Fruit fly (Drosophila melanogaster) whole organism, embryonic: Measurements from ENCODE around the gene CG7156.

Experiments
- Adf1 ChIP-seq: fragments of 200-800 bp; sonication (Bioruptor generic); IDR thresholded peaks from 2 replicates; pipeline ENCODE4 v1.3.6; 2022; ENCODE audit warnings: missing biosample characterization, missing genetic modification characterization
- Atf3 ChIP-seq: fragments of 200-800 bp; sonication (Bioruptor generic); optimal IDR thresholded peaks from 3 replicates; lab custom pipeline; 2016; ENCODE audit warnings: missing biosample characterization, missing genetic modification characterization
- Awh ChIP-seq: fragments of 200-800 bp; sonication (Bioruptor generic); IDR thresholded peaks from 2 replicates; pipeline ENCODE4, ENCODE4 v1.3.6; 2022; ENCODE audit warnings: missing biosample characterization, missing genetic modification characterization
- BtbVII ChIP-seq: fragments of 200-800 bp; sonication (Bioruptor generic); optimal IDR thresholded peaks from 3 replicates; lab custom pipeline; 2017; ENCODE audit warnings: missing biosample characterization, mild to moderate bottlenecking, missing genetic modification characterization
- CG10147 ChIP-seq: fragments of 200-800 bp; sonication (Bioruptor generic); optimal IDR thresholded peaks from 2 replicates; lab custom pipeline; 2019; ENCODE audit warnings: missing biosample characterization, mild to moderate bottlenecking, missing genetic modification characterization, moderate library complexity
- CG10959 ChIP-seq: fragments of 200-800 bp; sonication (Bioruptor generic); IDR thresholded peaks from 2 replicates; pipeline ENCODE4 v1.3.6; 2022; ENCODE audit warnings: missing biosample characterization, missing genetic modification characterization
- CG12391 ChIP-seq: fragments of 200-800 bp; sonication (Bioruptor generic); optimal IDR thresholded peaks from 3 replicates; lab custom pipeline; 2018; ENCODE audit warnings: missing biosample characterization, mild to moderate bottlenecking, missing genetic modification characterization, moderate library complexity
- CG13624 ChIP-seq: fragments of 200-800 bp; sonication (Bioruptor generic); optimal IDR thresholded peaks from 2 replicates; lab custom pipeline; 2016; ENCODE audit warnings: missing biosample characterization, missing genetic modification characterization
- CG16779 ChIP-seq: fragments of 200-800 bp; sonication (Bioruptor generic); IDR thresholded peaks from 2 replicates; pipeline ENCODE4 v1.3.6; 2022; ENCODE audit warnings: missing biosample characterization, missing genetic modification characterization
- CG18262 ChIP-seq: fragments of 200-800 bp; optimal IDR thresholded peaks from 3 replicates; lab custom pipeline; 2019; ENCODE audit warnings: missing biosample characterization, mild to moderate bottlenecking, missing genetic modification characterization, moderate library complexity
- CG2889 ChIP-seq: fragments of 200-800 bp; sonication (Bioruptor generic); IDR thresholded peaks from 3 replicates; pipeline ENCODE4 v1.3.6; 2022; ENCODE audit warnings: missing biosample characterization, missing genetic modification characterization
- CG33557 ChIP-seq: fragments of 200-800 bp; sonication (Bioruptor generic); optimal IDR thresholded peaks from 2 replicates; lab custom pipeline; 2019; ENCODE audit warnings: missing biosample characterization, mild to moderate bottlenecking, missing genetic modification characterization, moderate library complexity
- CG34224 ChIP-seq: fragments of 200-800 bp; sonication (Bioruptor generic); IDR thresholded peaks from 3 replicates; pipeline ENCODE4 v1.3.6; 2022; ENCODE audit warnings: missing biosample characterization, missing genetic modification characterization; ENCODE audit not compliant: partially characterized antibody
- CG34422 ChIP-seq: fragments of 200-800 bp; sonication (Bioruptor generic); IDR thresholded peaks from 3 replicates; pipeline ENCODE4 v1.3.6; 2022; ENCODE audit warnings: missing biosample characterization, missing genetic modification characterization
- CG5180 ChIP-seq: fragments of 200-800 bp; sonication (Bioruptor generic); optimal IDR thresholded peaks from 3 replicates; lab custom pipeline; 2017; ENCODE audit warnings: missing biosample characterization, missing genetic modification characterization, mild to moderate bottlenecking, moderate library complexity, missing genetic modification reagents
- CG6254 ChIP-seq: fragments of 200-800 bp; sonication (Bioruptor generic); optimal IDR thresholded peaks from 3 replicates; lab custom pipeline; 2017; ENCODE audit warnings: mild to moderate bottlenecking, missing biosample characterization, missing genetic modification reagents, missing genetic modification characterization
- CG7271 ChIP-seq: fragments of 200-800 bp; sonication (Bioruptor generic); optimal IDR thresholded peaks from 2 replicates; lab custom pipeline; 2018; ENCODE audit warnings: missing biosample characterization, mild to moderate bottlenecking, missing genetic modification characterization, moderate library complexity
- CG7786 ChIP-seq: fragments of 200-800 bp; sonication (Bioruptor generic); optimal IDR thresholded peaks from 2 replicates; lab custom pipeline; 2016; ENCODE audit warnings: missing biosample characterization, missing genetic modification characterization
- CG8290 ChIP-seq, 3 experiments: fragments of 200-800 bp; sonication (Bioruptor generic); optimal IDR thresholded peaks; 2 replicates each; lab custom pipeline; 2016 to 2019; ENCODE audit warnings: missing biosample characterization in 3 of 3, missing genetic modification characterization in 3 of 3, mild to moderate bottlenecking in 2 of 3, moderate library complexity in 1 of 3
- CG9727 ChIP-seq: fragments of 200-800 bp; sonication (Bioruptor generic); optimal IDR thresholded peaks from 3 replicates; lab custom pipeline; 2017; ENCODE audit warnings: missing biosample characterization, mild to moderate bottlenecking, missing genetic modification characterization
- Dfd ChIP-seq, 2 experiments: fragments of >200 bp; optimal IDR thresholded peaks; 2 replicates each; lab custom pipeline; 2017; ENCODE audit warnings: missing biosample characterization in 2 of 2, missing genetic modification characterization in 2 of 2
- E2f1 ChIP-seq: fragments of 200-800 bp; sonication (Bioruptor generic); IDR thresholded peaks from 2 replicates; pipeline ENCODE4 v1.3.6; 2022; ENCODE audit warnings: missing biosample characterization, missing genetic modification characterization
- HHEX ChIP-seq: fragments of 200-800 bp; sonication (Bioruptor generic); optimal IDR thresholded peaks from 3 replicates; lab custom pipeline; 2017; ENCODE audit warnings: missing biosample characterization, mild to moderate bottlenecking, missing genetic modification characterization, missing genetic modification reagents
- Hmr ChIP-seq: fragments of 200-800 bp; sonication (Bioruptor generic); optimal IDR thresholded peaks from 3 replicates; lab custom pipeline; 2017; ENCODE audit warnings: mild to moderate bottlenecking, missing biosample characterization, missing genetic modification reagents, missing genetic modification characterization
- Hr3 ChIP-seq: fragments of 200-800 bp; sonication (Bioruptor generic); optimal IDR thresholded peaks from 3 replicates; lab custom pipeline; 2016; ENCODE audit warnings: missing biosample characterization, missing genetic modification characterization
- Hr51 ChIP-seq, 2 experiments: fragments of 200-800 bp; sonication (Bioruptor generic); optimal IDR thresholded peaks; 2 replicates in 1 of 2; 3 replicates in 1 of 2; lab custom pipeline; 2016 to 2018; ENCODE audit warnings: missing biosample characterization in 2 of 2, missing genetic modification characterization in 2 of 2, mild to moderate bottlenecking in 1 of 2, moderate library complexity in 1 of 2
- Mrtf ChIP-seq: fragments of 200-800 bp; sonication (Bioruptor generic); IDR thresholded peaks from 3 replicates; pipeline ENCODE4 v1.3.6; 2022; ENCODE audit warnings: missing biosample characterization, missing genetic modification characterization
- Nf-YB ChIP-seq: fragments of 200-800 bp; sonication (Bioruptor generic); optimal IDR thresholded peaks from 3 replicates; lab custom pipeline; 2019; ENCODE audit warnings: missing biosample characterization, mild to moderate bottlenecking, missing genetic modification characterization, moderate library complexity
- Spps ChIP-seq: fragments of 200-800 bp; sonication (Bioruptor generic); optimal IDR thresholded peaks from 2 replicates; lab custom pipeline; 2018; ENCODE audit warnings: missing biosample characterization, mild to moderate bottlenecking, missing genetic modification characterization
- Sry-β ChIP-seq: fragments of 200-800 bp; sonication (Bioruptor generic); optimal IDR thresholded peaks from 2 replicates; lab custom pipeline; 2018; ENCODE audit warnings: missing biosample characterization, mild to moderate bottlenecking, missing genetic modification characterization, moderate library complexity
- Ssrp ChIP-seq: fragments of 200-800 bp; sonication (Bioruptor generic); optimal IDR thresholded peaks from 2 replicates; lab custom pipeline; 2018; ENCODE audit warnings: missing biosample characterization, mild to moderate bottlenecking, missing genetic modification characterization, moderate library complexity
- Usf ChIP-seq: fragments of 200-800 bp; sonication (Bioruptor generic); optimal IDR thresholded peaks from 2 replicates; lab custom pipeline; 2017; ENCODE audit warnings: missing genotype, missing biosample characterization, missing genetic modification characterization
- ab ChIP-seq: fragments of 200-800 bp; sonication (Bioruptor generic); optimal IDR thresholded peaks from 2 replicates; lab custom pipeline; 2016; ENCODE audit warnings: missing biosample characterization, missing genetic modification characterization
- ap ChIP-seq: fragments of 200-800 bp; sonication (Bioruptor generic); IDR thresholded peaks from 2 replicates; pipeline ENCODE4 v1.3.6; 2022; ENCODE audit warnings: missing biosample characterization, missing genetic modification characterization
- cas ChIP-seq: fragments of 200-800 bp; sonication (Bioruptor generic); IDR thresholded peaks from 2 replicates; pipeline ENCODE4 v1.3.6; 2022; ENCODE audit warnings: missing biosample characterization, missing genetic modification characterization
- chm ChIP-seq: fragments of 200-800 bp; sonication (Bioruptor generic); IDR thresholded peaks from 2 replicates; pipeline ENCODE4 v1.3.6; 2022; ENCODE audit warnings: missing biosample characterization, missing genetic modification characterization
- disco-r ChIP-seq: fragments of 200-800 bp; sonication (Bioruptor generic); optimal IDR thresholded peaks from 2 replicates; lab custom pipeline; 2016; ENCODE audit warnings: missing biosample characterization, missing genetic modification characterization
- esg ChIP-seq: fragments of 200-800 bp; sonication (Bioruptor generic); conservative IDR thresholded peaks from 2 replicates; pipeline ENCODE4 v1.3.6; 2022; ENCODE audit warnings: missing biosample characterization, missing genetic modification characterization
- ftz-f1 ChIP-seq: fragments of 200-800 bp; sonication (Bioruptor generic); optimal IDR thresholded peaks from 2 replicates; lab custom pipeline; 2016; ENCODE audit warnings: missing biosample characterization, missing genetic modification characterization
- gce ChIP-seq: fragments of 200-800 bp; sonication (Bioruptor generic); IDR thresholded peaks from 3 replicates; pipeline ENCODE4 v1.3.6; 2022; ENCODE audit warnings: missing biosample characterization, missing genetic modification characterization
- hth ChIP-seq: fragments of >200 bp; optimal IDR thresholded peaks from 2 replicates; lab custom pipeline; 2017; ENCODE audit warnings: inconsistent platforms
- jigr1 ChIP-seq: fragments of 200-800 bp; sonication (Bioruptor generic); IDR thresholded peaks from 3 replicates; pipeline ENCODE4 v1.3.6; 2022; ENCODE audit warnings: missing biosample characterization, missing genetic modification characterization
- jing ChIP-seq: fragments of 200-800 bp; sonication (Bioruptor generic); optimal IDR thresholded peaks from 2 replicates; lab custom pipeline; 2018; ENCODE audit warnings: missing biosample characterization, mild to moderate bottlenecking, missing genetic modification characterization
- kah ChIP-seq: fragments of 200-800 bp; sonication (Bioruptor generic); optimal IDR thresholded peaks from 2 replicates; lab custom pipeline; 2018; ENCODE audit warnings: missing biosample characterization, mild to moderate bottlenecking, missing genetic modification characterization
- mld ChIP-seq: fragments of 200-800 bp; sonication (Bioruptor generic); IDR thresholded peaks from 3 replicates; pipeline ENCODE4 v1.3.6; 2022; ENCODE audit warnings: missing biosample characterization, missing genetic modification characterization; ENCODE audit not compliant: partially characterized antibody
- nom ChIP-seq: fragments of 200-800 bp; sonication (Bioruptor generic); optimal IDR thresholded peaks from 2 replicates; lab custom pipeline; 2017; ENCODE audit warnings: missing biosample characterization, missing genetic modification characterization, mild to moderate bottlenecking, moderate library complexity, missing genetic modification reagents
- rib ChIP-seq: fragments of 200-800 bp; sonication (Bioruptor generic); IDR thresholded peaks from 2 replicates; pipeline ENCODE4 v1.3.6; 2022; ENCODE audit warnings: missing biosample characterization, missing genetic modification characterization
- slp2 ChIP-seq: fragments of 200-800 bp; sonication (Bioruptor generic); optimal IDR thresholded peaks from 2 replicates; lab custom pipeline; 2016; ENCODE audit warnings: missing biosample characterization, missing genetic modification characterization
- sqz ChIP-seq: fragments of 200-800 bp; sonication (Bioruptor generic); optimal IDR thresholded peaks from 3 replicates; lab custom pipeline; 2018; ENCODE audit warnings: missing biosample characterization, mild to moderate bottlenecking, missing genetic modification characterization
- sug ChIP-seq: fragments of 200-800 bp; optimal IDR thresholded peaks from 2 replicates; lab custom pipeline; 2019; ENCODE audit warnings: missing biosample characterization, mild to moderate bottlenecking, missing genetic modification characterization, moderate library complexity

Gene CG7156

DNA sequence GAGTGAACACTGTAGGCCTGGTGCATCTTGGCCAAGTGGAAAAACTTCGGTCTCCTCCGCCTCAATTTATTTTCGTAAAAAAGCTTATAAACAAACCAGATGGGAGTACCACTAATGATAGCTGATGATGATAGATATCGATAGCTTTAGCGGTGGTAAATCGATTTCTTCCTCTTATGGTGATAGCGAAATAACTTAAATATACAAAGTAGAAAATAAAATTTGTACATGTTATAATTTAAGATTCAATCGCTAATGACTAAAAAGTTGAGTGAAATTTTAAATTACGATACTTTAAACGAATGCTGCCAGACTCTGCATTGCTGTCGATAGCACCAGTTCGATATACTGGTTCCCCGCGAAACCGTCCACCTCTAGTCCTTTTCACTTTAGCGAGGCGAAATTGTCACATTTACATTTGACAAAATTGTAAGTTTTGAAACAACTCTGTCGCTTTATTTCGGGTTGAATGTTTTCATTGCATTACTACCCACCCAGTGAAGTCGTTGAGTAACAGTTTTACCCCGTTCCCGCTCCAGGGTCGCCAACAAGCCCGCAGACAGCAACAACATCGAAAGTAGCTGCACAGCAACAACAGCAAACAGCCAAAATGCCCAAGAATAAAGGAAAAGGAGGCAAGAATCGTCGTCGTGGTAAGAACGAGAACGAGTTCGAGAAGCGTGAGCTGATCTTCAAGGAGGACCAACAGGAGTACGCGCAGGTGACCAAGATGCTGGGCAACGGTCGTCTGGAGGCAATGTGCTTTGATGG is 32.6 kb upstream of the CG7156 start, which contains the start of the genes Vps39 and eIF1A (continued):
- TF ChIP-seq CG16779 (GFP tag; lab: Robert Waterston, UW) = no peak
- peak; percentile 45 for TF ChIP-seq CG18262 (tag; lab: Kevin White, UChicago)
- peak; percentile 58 for TF ChIP-seq CG12391 (tag; lab: Kevin White, UChicago)
- no peak for TF ChIP-seq CG33557 (GFP tag; lab: Kevin White, UChicago)
- TF ChIP-seq Atf3 (GFP tag; lab: Kevin White, UChicago) = peak; percentile 20
- TF ChIP-seq CG34224 (GFP tag; lab: Robert Waterston, UW) = peak; percentile 93
- no peak for TF ChIP-seq Ssrp
- TF ChIP-seq esg (GFP tag; lab: Robert Waterston, UW) = no peak
- TF ChIP-seq ab (GFP tag; lab: Kevin White, UChicago) = no peak
- no peak for TF ChIP-seq Adf1
- no peak for TF ChIP-seq cas (GFP tag; lab: Robert Waterston, UW)
- no peak for TF ChIP-seq nom (GFP tag; lab: Kevin White, UChicago)
- no peak for TF ChIP-seq Awh
- no peak for TF ChIP-seq kah (GFP tag; lab: Kevin White, UChicago)
- no peak for TF ChIP-seq CG5180 (GFP tag; lab: Kevin White, UChicago)
- no peak for TF ChIP-seq chm (GFP tag; lab: Robert Waterston, UW)
- TF ChIP-seq mld (GFP tag; lab: Robert Waterston, UW) = peak; percentile 58; the same call in 1 of the 3 replicates
- TF ChIP-seq Hmr (GFP tag; lab: Kevin White, UChicago) = no peak
- TF ChIP-seq CG7786 = peak; percentile 19
- no peak for TF ChIP-seq Dfd (GFP tag; optimal IDR thresholded peaks at IDR 0.05; lab: Kevin White, UChicago)
- no peak for TF ChIP-seq Nf-YB (GFP tag; lab: Kevin White, UChicago)
- no peak for TF ChIP-seq CG7271 (tag; lab: Kevin White, UChicago)
- no peak; the same call in 1 of the 2 replicates for TF ChIP-seq E2f1 (GFP tag; lab: Robert Waterston, UW)
- no peak for TF ChIP-seq ap (GFP tag; lab: Robert Waterston, UW)
- no peak for TF ChIP-seq sug (tag; lab: Kevin White, UChicago)
- no peak for TF ChIP-seq HHEX (GFP tag; lab: Kevin White, UChicago)
- no peak for TF ChIP-seq Hr3
- TF ChIP-seq BtbVII (GFP tag; lab: Kevin White, UChicago) = no peak
- TF ChIP-seq CG34422 (GFP tag; lab: Robert Waterston, UW) = no peak
- no peak for TF ChIP-seq ftz-f1 (GFP tag; lab: Kevin White, UChicago)
- TF ChIP-seq rib (GFP tag; lab: Robert Waterston, UW) = no peak
- TF ChIP-seq CG9727 (GFP tag; lab: Kevin White, UChicago) = peak; percentile 54
- peak in 1 of 2 experiments; percentile 33 for TF ChIP-seq Hr51 (GFP tag; optimal IDR thresholded peaks at IDR 0.05; lab: Kevin White, UChicago)
- TF ChIP-seq Usf = no peak
- TF ChIP-seq jing (GFP tag; lab: Kevin White, UChicago) = no peak
- no peak for TF ChIP-seq CG6254 (GFP tag; lab: Kevin White, UChicago)
- TF ChIP-seq disco-r = no peak
- TF ChIP-seq gce (GFP tag; lab: Robert Waterston, UW) = no peak
- no peak for TF ChIP-seq Sry-β (GFP tag; lab: Kevin White, UChicago)
- no peak for TF ChIP-seq hth
- no peak for TF ChIP-seq CG2889 (GFP tag; lab: Robert Waterston, UW)
- TF ChIP-seq jigr1 (GFP tag; lab: Robert Waterston, UW) = no peak
- no peak for TF ChIP-seq sqz (GFP tag; lab: Kevin White, UChicago)
- TF ChIP-seq CG13624 (GFP tag; lab: Kevin White, UChicago) = peak; percentile 53
- TF ChIP-seq CG10959 (GFP tag; lab: Robert Waterston, UW) = no peak
- TF ChIP-seq slp2 (GFP tag; lab: Kevin White, UChicago) = no peak
- peak; percentile 62 for TF ChIP-seq CG8290 (GFP tag; optimal IDR thresholded peaks at IDR 0.05; lab: Kevin White, UChicago)
- no peak for TF ChIP-seq CG8290 (tag; optimal IDR thresholded peaks at IDR 0.05; lab: Kevin White, UChicago)
- TF ChIP-seq CG10147 (GFP tag; lab: Kevin White, UChicago) = no peak
- TF ChIP-seq Mrtf (GFP tag; lab: Robert Waterston, UW) = no peak
- peak; percentile 31 for TF ChIP-seq Spps (tag; lab: Kevin White, UChicago)
